Worm (Caenorhabditis elegans): Measurements from ENCODE around the gene pam-1.
"Not testable (repeated sequence)": the region's sequence is repeated elsewhere in the genome, so short reads cannot be mapped to it uniquely, and the experiment has no call there.

pam-1 gene

DNA sequence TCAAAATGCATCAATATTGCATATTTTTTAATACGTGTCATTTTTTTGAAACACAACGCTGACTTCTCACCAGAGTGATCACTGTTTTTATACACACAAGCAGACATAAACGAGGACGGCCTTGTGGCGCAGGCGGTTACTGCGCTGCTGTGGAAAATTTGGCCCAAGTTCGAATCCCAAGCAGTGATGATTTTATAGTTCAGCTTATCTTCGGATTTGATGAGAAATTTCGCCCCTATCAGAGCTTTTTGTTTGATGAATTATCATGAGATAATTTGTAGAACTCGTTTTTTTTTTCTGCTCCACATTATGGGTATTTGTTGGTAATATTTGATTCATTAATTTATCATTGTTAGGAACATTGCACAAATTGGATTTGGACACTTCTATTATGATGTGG lies 23.3 kb upstream of the pam-1 start (continued):
- TF ChIP-seq C04F5.9 (tag; optimal IDR thresholded peaks at IDR 0.05) (no peak), xbp-1 (tag; optimal IDR thresholded peaks at IDR 0.05) (peak; percentile 64), ceh-90 (tag; optimal IDR thresholded peaks at IDR 0.05) (peak; percentile 30), aly-2 (tag; optimal IDR thresholded peaks at IDR 0.05) (peak; percentile 77), nhr-77 (tag; optimal IDR thresholded peaks at IDR 0.05) (peak; percentile 59), unc-30 (tag; optimal IDR thresholded peaks at IDR 0.05) (no peak), lin-14 (GFP tag; optimal IDR thresholded peaks at IDR 0.05) (no peak), fkh-8 (tag; optimal IDR thresholded peaks at IDR 0.05) (peak; percentile 15), nhr-71 (tag; optimal IDR thresholded peaks at IDR 0.05) (peak; percentile 75), ceh-82 (tag; optimal IDR thresholded peaks at IDR 0.05) (peak; percentile 37 to 73 (median 62)), sup-37 (GFP tag; optimal IDR thresholded peaks at IDR 0.05) (peak; percentile 23), egl-13 (tag; optimal IDR thresholded peaks at IDR 0.05) (peak; percentile 38)

DNA sequence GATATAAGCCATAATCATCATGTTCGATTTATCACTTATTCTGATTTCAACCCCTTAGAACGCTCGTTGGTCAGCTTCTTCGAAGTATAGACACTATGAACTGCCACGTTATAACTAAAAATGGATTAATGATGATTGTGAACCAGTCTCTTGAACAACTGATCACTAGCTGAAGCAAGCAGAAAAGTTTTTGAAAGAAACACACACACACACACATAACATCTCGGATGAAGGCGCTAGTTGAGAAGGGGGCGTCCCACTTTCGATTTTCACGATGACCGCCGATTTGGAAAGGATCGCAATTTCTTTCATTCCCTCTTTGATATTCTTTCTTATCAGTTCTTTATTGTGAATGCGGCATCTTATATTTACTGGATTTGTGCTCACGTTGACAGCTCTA lies 18.0 kb upstream of the pam-1 start, which contains the start of gene clec-180:
TSS of gene clec-180 (plus strand) at position 301 of the 400 bp plus-strand sequence.
- peak; percentile 83 for TF ChIP-seq blmp-1 (tag; optimal IDR thresholded peaks at IDR 0.05)
- TF ChIP-seq ces-1 (GFP tag; optimal IDR thresholded peaks at IDR 0.05), result no peak
- TF ChIP-seq elt-3 (tag; optimal IDR thresholded peaks at IDR 0.05), result no peak
- no peak for TF ChIP-seq isw-1 (GFP tag; IDR thresholded peaks at IDR 0.05)

DNA sequence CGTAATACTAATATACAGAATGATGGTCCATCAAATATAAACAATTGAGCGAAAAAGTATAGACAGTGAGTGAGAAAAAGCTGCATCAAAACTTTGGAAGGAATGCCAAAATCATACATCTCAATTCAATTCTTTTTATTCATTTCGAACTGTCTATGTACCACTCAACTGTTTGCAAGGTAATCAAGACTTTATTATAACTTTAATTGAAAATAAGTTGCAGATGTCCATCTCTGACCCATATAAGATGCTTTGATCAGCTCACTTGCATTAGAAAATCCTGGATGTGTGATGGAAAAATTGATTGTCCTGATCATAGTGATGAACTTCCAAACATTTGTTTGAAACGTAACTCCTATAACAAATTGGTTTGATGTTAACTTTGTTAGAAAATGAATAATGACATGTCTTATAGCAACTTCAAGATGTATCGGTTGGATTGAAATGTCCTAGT lies 17.0 kb upstream of the pam-1 start, which contains the start of gene F32E10.8:
TSS of gene F32E10.8 (plus strand) at position 51 of the 454 bp plus-strand sequence.
- TF ChIP-seq hlh-4 (tag; optimal IDR thresholded peaks at IDR 0.05) (no peak), lin-39 (tag; optimal IDR thresholded peaks at IDR 0.05) (no peak), egl-13 (tag; optimal IDR thresholded peaks at IDR 0.05) (no peak), sptf-1 (tag; optimal IDR thresholded peaks at IDR 0.05) (no peak), nhr-71 (tag; optimal IDR thresholded peaks at IDR 0.05) (no peak), lin-13 (GFP tag; optimal IDR thresholded peaks at IDR 0.05) (no peak), lin-35 (GFP tag; optimal IDR thresholded peaks at IDR 0.05) (no peak), dsc-1 (tag; optimal IDR thresholded peaks at IDR 0.05) (no peak), lir-3 (tag; optimal IDR thresholded peaks at IDR 0.05; ENCODE audit: poor library complexity) (no peak)

DNA sequence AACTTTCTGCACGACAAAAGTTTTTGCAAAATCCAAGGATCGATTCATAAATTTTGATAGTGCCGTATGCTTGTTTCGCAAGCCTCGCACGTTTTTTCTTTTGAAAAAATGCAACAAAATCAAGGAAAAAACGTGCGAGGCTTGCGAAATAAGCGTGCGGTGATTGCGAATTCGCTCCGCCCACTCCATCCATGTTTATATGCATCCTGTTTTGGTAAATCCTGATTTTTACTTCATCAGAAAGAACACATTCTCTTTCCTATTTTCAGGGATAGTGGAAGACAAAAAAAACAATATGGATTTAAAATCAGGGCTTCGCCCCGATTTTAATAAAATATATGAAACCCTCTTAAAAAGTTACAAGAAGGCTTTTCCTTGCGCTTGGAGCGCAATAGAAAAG lies 13.2 kb upstream of the pam-1 start, which contains the start of gene F32E10.9:
TSS of gene F32E10.9 (minus strand) at position 101 of the 400 bp plus-strand sequence.
- TF ChIP-seq ceh-8 (GFP tag; optimal IDR thresholded peaks at IDR 0.05); nhr-90 (tag; optimal IDR thresholded peaks at IDR 0.05; ENCODE audit: poor library complexity); nhr-47 (tag; optimal IDR thresholded peaks at IDR 0.05): not testable (repeated sequence)

DNA sequence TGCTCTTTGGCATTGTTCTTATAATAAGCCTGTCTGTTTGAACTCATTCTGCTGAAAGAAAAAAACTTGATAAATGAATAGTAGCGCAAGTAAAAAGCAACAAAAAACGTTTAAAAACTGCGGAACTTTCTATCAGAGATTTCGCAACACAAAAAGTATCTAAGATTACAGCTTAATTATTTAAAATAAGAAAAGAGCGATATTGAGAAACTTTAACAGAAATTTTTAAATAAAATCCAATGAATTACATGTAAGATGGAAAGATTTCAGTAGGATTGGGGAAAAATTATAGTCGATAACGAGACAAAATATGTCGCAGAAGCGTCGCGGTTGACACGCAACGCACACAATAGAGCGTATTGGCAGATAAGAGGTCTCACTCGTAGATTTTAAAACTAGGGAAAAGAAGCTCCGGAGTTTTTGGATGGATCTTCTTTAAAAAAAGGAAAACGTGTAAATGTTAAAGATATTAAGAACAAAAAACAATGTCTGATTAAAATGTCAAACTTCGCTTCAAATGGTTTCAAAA lies 11.1 kb upstream of the pam-1 start, which contains the start of gene ima-3:
TSS of gene ima-3 (minus strand) at position 51 of the 529 bp plus-strand sequence.
- TF ChIP-seq Y116A8C.19 (tag; optimal IDR thresholded peaks at IDR 0.05; ENCODE audit: borderline replicate concordance) (no peak), lsy-2 (tag; optimal IDR thresholded peaks at IDR 0.05) (peak; percentile 8 to 86), ces-1 (GFP tag; optimal IDR thresholded peaks at IDR 0.05) (no peak), snu-23 (GFP tag; optimal IDR thresholded peaks at IDR 0.05) (peak; percentile 29), nhr-19 (GFP tag; conservative IDR thresholded peaks at IDR 0.05) (no peak), unc-86 (tag; optimal IDR thresholded peaks at IDR 0.05) (no peak), nhr-28 (tag; optimal IDR thresholded peaks at IDR 0.05) (no peak), F16B12.6 (tag; optimal IDR thresholded peaks at IDR 0.05) (peak; percentile 13), lin-15B (tag; optimal IDR thresholded peaks at IDR 0.05) (peak; percentile 80), xbp-1 (tag; optimal IDR thresholded peaks at IDR 0.05) (no peak), jun-1 (tag; optimal IDR thresholded peaks at IDR 0.05) (no peak), pqm-1 (tag; optimal IDR thresholded peaks at IDR 0.05) (no peak), C04F5.9 (tag; optimal IDR thresholded peaks at IDR 0.05) (no peak), mep-1 (tag; optimal IDR thresholded peaks at IDR 0.05) (peak; percentile 28), vab-15 (tag; optimal IDR thresholded peaks at IDR 0.05) (no peak), C34B4.2 (tag; optimal IDR thresholded peaks at IDR 0.05) (no peak), dpl-1 (GFP tag; optimal IDR thresholded peaks at IDR 0.05) (peak; percentile 4 to 67 (median 29)), pax-3 (tag; optimal IDR thresholded peaks at IDR 0.05) (no peak), skn-1 (tag; optimal IDR thresholded peaks at IDR 0.05) (peak; percentile 22), mdl-1 (tag; optimal IDR thresholded peaks at IDR 0.05) (no peak), nhr-12 (tag; optimal IDR thresholded peaks at IDR 0.05) (no peak), snpc-4 (tag; optimal IDR thresholded peaks at IDR 0.05) (peak; percentile 2), ceh-90 (tag; optimal IDR thresholded peaks at IDR 0.05) (no peak)

Data from whole organism, L1 larva.